Worm (Caenorhabditis elegans) whole organism, young adult: ENCODE data around the gene F35A5.2.

Experiments used
- K12H6.12 ChIP-seq: fragments of 200-800 bp; sonication (Bioruptor generic); optimal IDR thresholded peaks from 2 replicates; lab custom pipeline; 2018; ENCODE audit warnings: mild to moderate bottlenecking, missing genetic modification characterization, missing compliant biosample characterization
- T07F8.4 ChIP-seq: sonication (generic microtip); optimal IDR thresholded peaks from 2 replicates; lab custom pipeline; 2016; ENCODE audit warnings: mild to moderate bottlenecking, missing genetic modification characterization, moderate library complexity, missing compliant biosample characterization
- ama-1 ChIP-seq, 3 experiments: fragments of 150-350 bp in 1 of 3; sonication (generic microtip) in 2 of 3; optimal IDR thresholded peaks; 2 replicates each; lab custom pipeline; 2014 to 2018; ENCODE audit warnings: missing biosample characterization in 2 of 3, missing genetic modification characterization in 2 of 3, missing genetic modification reagents in 2 of 3
- cebp-2 ChIP-seq: fragments of 200-800 bp; sonication (Bioruptor generic); IDR thresholded peaks from 2 replicates; pipeline ENCODE4 v1.3.6; 2022; ENCODE audit warnings: missing genetic modification characterization, missing compliant biosample characterization
- ets-4 ChIP-seq: fragments of 200-800 bp; sonication (Bioruptor generic); optimal IDR thresholded peaks from 2 replicates; lab custom pipeline; 2018; ENCODE audit warnings: mild to moderate bottlenecking, missing genetic modification characterization, missing compliant biosample characterization
- lsl-1 ChIP-seq: fragments of 200-800 bp; sonication (Bioruptor generic); optimal IDR thresholded peaks from 2 replicates; lab custom pipeline; 2018; ENCODE audit warnings: mild to moderate bottlenecking, missing genetic modification characterization, moderate library complexity, missing compliant biosample characterization
- mxl-1 ChIP-seq: sonication (generic microtip); optimal IDR thresholded peaks from 2 replicates; lab custom pipeline; 2016; ENCODE audit warnings: missing genetic modification characterization, missing compliant biosample characterization

ce11 chrX:3798288-3798687, 6.6 kb upstream of the F35A5.2 start:
- TF ChIP-seq K12H6.12 (tag; lab: Kevin White, UChicago) = no peak
- TF ChIP-seq ets-4 (GFP tag; lab: Kevin White, UChicago) = no peak
- TF ChIP-seq T07F8.4 (tag; lab: Kevin White, UChicago) = no peak
- no peak for TF ChIP-seq ama-1 (optimal IDR thresholded peaks at IDR 0.05; lab: Kevin White, UChicago)
- TF ChIP-seq ama-1 (GFP tag; optimal IDR thresholded peaks at IDR 0.05; lab: Kevin White, UChicago) = no peak
- TF ChIP-seq mxl-1 (tag; lab: Kevin White, UChicago) = no peak
- no peak for TF ChIP-seq lsl-1
- no peak for TF ChIP-seq cebp-2
